Worm (Caenorhabditis elegans) whole organism, L3 larva: ENCODE data around the gene Y105C5A.15.

Source experiments
- ZK546.5 ChIP-seq: sonication (generic microtip); optimal IDR thresholded peaks from 2 replicates; lab custom pipeline; 2017; ENCODE audit warnings: missing biosample characterization, missing genetic modification characterization
- ama-1 ChIP-seq: fragments of 150-350 bp; optimal IDR thresholded peaks from 2 replicates; lab custom pipeline; 2018
- ceh-16 ChIP-seq: sonication (generic microtip); optimal IDR thresholded peaks from 2 replicates; lab custom pipeline; 2017; ENCODE audit warnings: missing biosample characterization, missing genetic modification characterization
- ceh-28 ChIP-seq: fragments of 150-350 bp; optimal IDR thresholded peaks from 2 replicates; lab custom pipeline; 2014; ENCODE audit warnings: missing biosample characterization, missing genetic modification reagents, missing genetic modification characterization
- ceh-82 ChIP-seq: fragments of 150-350 bp; optimal IDR thresholded peaks from 2 replicates; lab custom pipeline; 2014; ENCODE audit warnings: missing biosample characterization, missing genetic modification characterization
- ceh-9 ChIP-seq: sonication (generic microtip); optimal IDR thresholded peaks from 2 replicates; lab custom pipeline; 2018; ENCODE audit warnings: missing biosample characterization, missing genetic modification characterization
- daf-12 ChIP-seq: fragments of 150-350 bp; optimal IDR thresholded peaks from 2 replicates; lab custom pipeline; 2014; ENCODE audit warnings: missing biosample characterization, missing genetic modification reagents, missing genetic modification characterization
- egl-5 ChIP-seq: fragments of 150-350 bp; optimal IDR thresholded peaks from 2 replicates; lab custom pipeline; 2017; ENCODE audit warnings: missing biosample characterization, missing genetic modification reagents, missing genetic modification characterization, inconsistent platforms
- elt-1 ChIP-seq: fragments of 150-350 bp; optimal IDR thresholded peaks from 2 replicates; lab custom pipeline; 2014; ENCODE audit warnings: missing biosample characterization, missing genetic modification characterization
- elt-2 ChIP-seq: sonication (generic microtip); optimal IDR thresholded peaks from 2 replicates; lab custom pipeline; 2016; ENCODE audit warnings: missing genetic modification reagents, mild to moderate bottlenecking, missing genetic modification characterization, missing compliant biosample characterization
- elt-3 ChIP-seq, 3 experiments: fragments of 150-350 bp in 1 of 3; sonication (generic microtip) in 2 of 3; optimal IDR thresholded peaks; 2 replicates in 2 of 3; 4 replicates in 1 of 3; lab custom pipeline; 2014 to 2017; ENCODE audit warnings: missing biosample characterization in 3 of 3, missing genetic modification characterization in 3 of 3
- eor-1 ChIP-seq, 2 experiments: fragments of 150-350 bp; optimal IDR thresholded peaks; 2 replicates each; lab custom pipeline; 2014 to 2018; ENCODE audit warnings: missing biosample characterization in 2 of 2, missing genetic modification characterization in 2 of 2
- fkh-10 ChIP-seq: sonication (generic microtip); optimal IDR thresholded peaks from 2 replicates; lab custom pipeline; 2017; ENCODE audit warnings: missing biosample characterization, missing genetic modification reagents, missing genetic modification characterization
- fkh-2 ChIP-seq: fragments of 150-350 bp; optimal IDR thresholded peaks from 2 replicates; lab custom pipeline; 2014; ENCODE audit warnings: missing biosample characterization, missing genetic modification reagents, missing genetic modification characterization
- fos-1 ChIP-seq: fragments of 150-350 bp; optimal IDR thresholded peaks from 2 replicates; lab custom pipeline; 2014; ENCODE audit warnings: missing biosample characterization, missing genetic modification characterization
- hmg-11 ChIP-seq: sonication (generic microtip); optimal IDR thresholded peaks from 2 replicates; lab custom pipeline; 2016; ENCODE audit warnings: missing genetic modification characterization, missing compliant biosample characterization
- jun-1 ChIP-seq: fragments of 150-350 bp; optimal IDR thresholded peaks from 2 replicates; lab custom pipeline; 2014; ENCODE audit warnings: missing biosample characterization, missing genetic modification reagents, missing genetic modification characterization
- lin-15B ChIP-seq: fragments of 150-350 bp; optimal IDR thresholded peaks from 2 replicates; lab custom pipeline; 2014; ENCODE audit warnings: missing biosample characterization, missing genetic modification characterization
- lin-39 ChIP-seq: fragments of 150-350 bp; optimal IDR thresholded peaks from 2 replicates; lab custom pipeline; 2018; ENCODE audit warnings: missing biosample characterization, missing genetic modification reagents, missing genetic modification characterization
- lsy-12 ChIP-seq: sonication (generic microtip); optimal IDR thresholded peaks from 2 replicates; lab custom pipeline; 2016; ENCODE audit warnings: mild to moderate bottlenecking, missing genetic modification characterization, missing compliant biosample characterization
- mdl-1 ChIP-seq: fragments of 150-350 bp; optimal IDR thresholded peaks from 2 replicates; lab custom pipeline; 2014; ENCODE audit warnings: missing biosample characterization, missing genetic modification characterization
- nfya-1 ChIP-seq: sonication (generic microtip); optimal IDR thresholded peaks from 2 replicates; lab custom pipeline; 2017; ENCODE audit warnings: missing genetic modification characterization, mild to moderate bottlenecking, missing compliant biosample characterization, antibody characterized with exemption, moderate library complexity; ENCODE audit not compliant: insufficient read depth
- nhr-11 ChIP-seq: fragments of 150-350 bp; optimal IDR thresholded peaks from 2 replicates; lab custom pipeline; 2014; ENCODE audit warnings: missing biosample characterization, missing genetic modification characterization
- nhr-12 ChIP-seq: fragments of 150-350 bp; optimal IDR thresholded peaks from 2 replicates; lab custom pipeline; 2014; ENCODE audit warnings: missing biosample characterization, missing genetic modification characterization
- nhr-23 ChIP-seq: fragments of 150-350 bp; optimal IDR thresholded peaks from 2 replicates; lab custom pipeline; 2014; ENCODE audit warnings: missing biosample characterization, missing genetic modification reagents, missing genetic modification characterization
- nhr-237 ChIP-seq: fragments of 150-350 bp; optimal IDR thresholded peaks from 2 replicates; lab custom pipeline; 2014; ENCODE audit warnings: missing biosample characterization, missing genetic modification characterization
- nhr-25 ChIP-seq: sonication (generic microtip); optimal IDR thresholded peaks from 2 replicates; lab custom pipeline; 2017; ENCODE audit warnings: missing biosample characterization, missing genetic modification characterization
- nhr-28 ChIP-seq: fragments of 150-350 bp; optimal IDR thresholded peaks from 2 replicates; lab custom pipeline; 2014; ENCODE audit warnings: missing biosample characterization, missing genetic modification characterization
- nhr-43 ChIP-seq: sonication (generic microtip); optimal IDR thresholded peaks from 2 replicates; lab custom pipeline; 2016; ENCODE audit warnings: mild to moderate bottlenecking, missing genetic modification characterization, missing compliant biosample characterization; ENCODE audit not compliant: poor library complexity, severe bottlenecking
- nhr-67 ChIP-seq: fragments of 150-350 bp; optimal IDR thresholded peaks from 2 replicates; lab custom pipeline; 2014; ENCODE audit warnings: missing biosample characterization, missing genetic modification characterization
- nhr-76 ChIP-seq: fragments of 150-350 bp; sonication (generic microtip); optimal IDR thresholded peaks from 5 replicates; lab custom pipeline; 2014; ENCODE audit warnings: missing biosample characterization, missing genetic modification characterization
- nhr-77 ChIP-seq: fragments of 150-350 bp; optimal IDR thresholded peaks from 2 replicates; lab custom pipeline; 2014; ENCODE audit warnings: missing biosample characterization, missing genetic modification characterization
- pha-4 ChIP-seq: fragments of 150-350 bp; optimal IDR thresholded peaks from 2 replicates; lab custom pipeline; 2014; ENCODE audit warnings: missing biosample characterization, missing genetic modification reagents, missing genetic modification characterization
- pqm-1 ChIP-seq: fragments of 150-350 bp; optimal IDR thresholded peaks from 2 replicates; lab custom pipeline; 2017; ENCODE audit warnings: missing biosample characterization, missing genetic modification characterization, inconsistent platforms
- sea-2 ChIP-seq: fragments of 150-350 bp; sonication (generic microtip); optimal IDR thresholded peaks from 4 replicates; lab custom pipeline; 2014; ENCODE audit warnings: missing biosample characterization, missing genetic modification reagents, missing genetic modification characterization
- skn-1 ChIP-seq: fragments of 150-350 bp; optimal IDR thresholded peaks from 2 replicates; lab custom pipeline; 2014; ENCODE audit warnings: missing biosample characterization, missing genetic modification characterization
- snpc-4 ChIP-seq: fragments of 150-350 bp; optimal IDR thresholded peaks from 2 replicates; lab custom pipeline; 2014; ENCODE audit warnings: missing biosample characterization, missing genetic modification characterization
- tbx-2 ChIP-seq: sonication (generic microtip); optimal IDR thresholded peaks from 2 replicates; lab custom pipeline; 2016; ENCODE audit warnings: mild to moderate bottlenecking, missing genetic modification characterization, missing compliant biosample characterization
- unc-39 ChIP-seq: sonication (generic microtip); optimal IDR thresholded peaks from 4 replicates; lab custom pipeline; 2017; ENCODE audit warnings: missing biosample characterization, missing genetic modification characterization
- unc-62 ChIP-seq: fragments of 150-350 bp; sonication (generic microtip); optimal IDR thresholded peaks from 4 replicates; lab custom pipeline; 2014; ENCODE audit warnings: missing biosample characterization, missing genetic modification reagents, missing genetic modification characterization
- zag-1 ChIP-seq: fragments of 150-350 bp; optimal IDR thresholded peaks from 2 replicates; lab custom pipeline; 2014; ENCODE audit warnings: missing biosample characterization, missing genetic modification characterization
- ztf-11 ChIP-seq: fragments of 150-350 bp; optimal IDR thresholded peaks from 2 replicates; lab custom pipeline; 2014; ENCODE audit warnings: missing biosample characterization, missing genetic modification characterization
- ztf-4 ChIP-seq: fragments of 150-350 bp; optimal IDR thresholded peaks from 2 replicates; lab custom pipeline; 2014; ENCODE audit warnings: missing biosample characterization, missing genetic modification characterization

The Y105C5A.15 gene

ce11 chrIV:15687825-15688224 is 1.2 kb upstream of the Y105C5A.15 start:
- TF ChIP-seq pqm-1 (tag; lab: Kevin White, UChicago) (no peak), lsy-12 (no peak), ceh-16 (tag; lab: Kevin White, UChicago) (no peak), nhr-11 (tag; lab: Kevin White, UChicago) (no peak), eor-1 (tag; optimal IDR thresholded peaks at IDR 0.05; lab: Kevin White, UChicago) (no peak), ztf-11 (tag; lab: Kevin White, UChicago) (no peak), lin-39 (no peak), pha-4 (tag; lab: Kevin White, UChicago) (no peak), fkh-2 (no peak), ama-1 (no peak), skn-1 (no peak), unc-39 (tag; lab: Kevin White, UChicago) (no peak)

ce11 chrIV:15691829-15692228 is 2.8 kb downstream of the Y105C5A.15 start:
- TF ChIP-seq nhr-237 (tag; lab: Kevin White, UChicago), result no peak
- no peak for TF ChIP-seq nhr-76 (tag; lab: Kevin White, UChicago)
- no peak for TF ChIP-seq nhr-12 (tag; lab: Kevin White, UChicago)
- TF ChIP-seq skn-1, result no peak
- TF ChIP-seq elt-3 (tag; optimal IDR thresholded peaks at IDR 0.05; lab: Kevin White, UChicago), result no peak
- TF ChIP-seq nhr-28 (tag; lab: Kevin White, UChicago), result no peak

- TF ChIP-seq ceh-82, result no peak
- peak; percentile 53 for TF ChIP-seq hmg-11
- no peak for TF ChIP-seq fkh-10 (GFP tag; lab: Kevin White, UChicago)
- no peak for TF ChIP-seq unc-62 (GFP tag; lab: Kevin White, UChicago)
- TF ChIP-seq ztf-11 (tag; lab: Kevin White, UChicago), result no peak
- TF ChIP-seq snpc-4, result peak; percentile 36
- TF ChIP-seq nhr-43 (tag; lab: Kevin White, UChicago), result peak; percentile 36
- TF ChIP-seq elt-1 (tag; lab: Kevin White, UChicago), result no peak
- TF ChIP-seq nfya-1 (tag; lab: Kevin White, UChicago), result peak; percentile 29
Observed at ce11 chrIV:15693268-15693667, 4.3 kb downstream of the Y105C5A.15 start.

DNA sequence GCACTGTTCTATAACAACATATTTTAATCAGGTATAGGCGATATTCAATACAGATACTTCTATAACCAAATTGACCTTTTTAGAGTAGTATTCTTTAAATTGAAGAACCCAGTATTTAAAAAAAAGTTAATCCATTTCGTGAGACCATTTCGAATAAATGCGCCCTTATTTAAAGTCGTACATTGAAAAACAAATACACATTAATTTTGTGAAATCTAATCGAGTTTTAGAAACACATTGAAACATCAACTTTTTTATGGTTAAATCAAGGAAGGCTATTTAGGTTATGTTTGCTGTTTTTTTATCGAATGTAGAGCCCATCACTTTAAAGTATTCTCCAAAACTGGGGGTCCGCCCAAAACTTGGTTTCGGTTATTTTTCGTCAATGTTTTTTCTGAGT is 6.3 kb downstream of the Y105C5A.15 start:
- no peak for TF ChIP-seq nhr-67

- TF ChIP-seq nhr-43 (tag; lab: Kevin White, UChicago), result no peak
- no peak for TF ChIP-seq nhr-237 (tag; lab: Kevin White, UChicago)
- TF ChIP-seq ceh-16 (tag; lab: Kevin White, UChicago), result no peak
- peak; percentile 61 for TF ChIP-seq mdl-1 (tag; lab: Kevin White, UChicago)
- TF ChIP-seq lsy-12, result no peak
- no peak for TF ChIP-seq elt-1 (tag; lab: Kevin White, UChicago)
- TF ChIP-seq fos-1 (tag; lab: Kevin White, UChicago), result no peak
- TF ChIP-seq lin-15B (tag; lab: Kevin White, UChicago), result peak; percentile 55
- TF ChIP-seq ceh-28 (tag; lab: Kevin White, UChicago), result peak; percentile 47
- no peak for TF ChIP-seq unc-39 (tag; lab: Kevin White, UChicago)
- TF ChIP-seq elt-2 (tag; lab: Kevin White, UChicago), result no peak
- TF ChIP-seq ztf-4 (tag; lab: Kevin White, UChicago), result no peak
- TF ChIP-seq nhr-23 (tag; lab: Kevin White, UChicago), result no peak
- peak; percentile 95 for TF ChIP-seq hmg-11
- TF ChIP-seq nhr-76 (tag; lab: Kevin White, UChicago), result no peak
- no peak for TF ChIP-seq nhr-25 (tag; lab: Kevin White, UChicago)
- TF ChIP-seq nfya-1 (tag; lab: Kevin White, UChicago), result peak; percentile 92
- TF ChIP-seq tbx-2 (tag; lab: Kevin White, UChicago), result peak; percentile 49
- TF ChIP-seq nhr-77 (tag; lab: Kevin White, UChicago), result no peak
- TF ChIP-seq zag-1 (tag; lab: Kevin White, UChicago), result no peak
- peak; percentile 90 for TF ChIP-seq fkh-10 (GFP tag; lab: Kevin White, UChicago)
- TF ChIP-seq ceh-82, result peak; percentile 6
- no peak for TF ChIP-seq ZK546.5
- no peak for TF ChIP-seq elt-3 (tag; optimal IDR thresholded peaks at IDR 0.05; lab: Kevin White, UChicago)
- TF ChIP-seq eor-1 (tag; optimal IDR thresholded peaks at IDR 0.05; lab: Kevin White, UChicago), result no peak
- TF ChIP-seq pqm-1 (tag; lab: Kevin White, UChicago), result no peak
- TF ChIP-seq lin-39, result peak; percentile 94
- peak; percentile 78 for TF ChIP-seq unc-62 (GFP tag; lab: Kevin White, UChicago)
- no peak for TF ChIP-seq pha-4 (tag; lab: Kevin White, UChicago)
- no peak for TF ChIP-seq nhr-11 (tag; lab: Kevin White, UChicago)
- TF ChIP-seq sea-2 (GFP tag; lab: Kevin White, UChicago), result no peak
- TF ChIP-seq ztf-11 (tag; lab: Kevin White, UChicago), result no peak
- TF ChIP-seq nhr-28 (tag; lab: Kevin White, UChicago), result no peak
- TF ChIP-seq jun-1, result no peak
- TF ChIP-seq ama-1, result no peak
- peak; percentile 36 for TF ChIP-seq skn-1
- no peak for TF ChIP-seq daf-12 (tag; lab: Kevin White, UChicago)
- TF ChIP-seq nhr-67, result no peak
- no peak for TF ChIP-seq ceh-9 (tag; lab: Kevin White, UChicago)
- TF ChIP-seq egl-5 (tag; lab: Kevin White, UChicago), result peak; percentile 83
- peak; percentile 60 for TF ChIP-seq snpc-4
Observed at ce11 chrIV:15696786-15697185, 7.8 kb downstream of the Y105C5A.15 start.
